Worm (Caenorhabditis elegans) whole organism, young adult: Measurements from ENCODE around the gene vha-2.

Source experiments
- ets-4 ChIP-seq: fragments of 200-800 bp; sonication (Bioruptor generic); optimal IDR thresholded peaks from 2 replicates; lab custom pipeline; 2018; ENCODE audit warnings: mild to moderate bottlenecking, missing genetic modification characterization, missing compliant biosample characterization
- him-1 ChIP-seq: sonication (generic microtip); optimal IDR thresholded peaks from 2 replicates; lab custom pipeline; 2016; ENCODE audit warnings: missing genotype, missing genetic modification reagents, missing genetic modification characterization, missing compliant biosample characterization
- pbrm-1 ChIP-seq: fragments of 200-800 bp; sonication (Bioruptor generic); IDR thresholded peaks from 2 replicates; pipeline ENCODE4 v1.3.6; 2022; ENCODE audit warnings: missing genetic modification reagents, missing genetic modification characterization, missing compliant biosample characterization

DNA sequence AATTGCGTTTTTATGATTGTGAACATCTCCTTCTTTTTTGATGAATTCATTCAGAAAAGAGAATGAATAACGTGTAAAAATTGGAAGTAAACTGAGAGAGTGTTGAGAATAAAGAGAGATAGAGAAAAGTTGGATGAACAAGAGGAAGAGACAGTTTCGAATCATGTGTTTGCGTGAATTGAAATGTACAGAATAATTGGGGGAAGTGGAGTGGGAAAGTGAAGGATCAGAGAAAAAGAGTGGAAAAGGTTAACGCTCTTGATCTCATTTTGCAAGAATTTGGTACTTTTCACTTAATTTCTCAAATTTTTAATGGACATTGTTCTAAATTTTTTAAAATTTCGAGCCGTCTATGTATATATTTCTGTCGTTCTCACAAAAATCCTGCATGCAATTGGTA is 48.6 kb upstream of the vha-2 start:
- TF ChIP-seq pbrm-1 (GFP tag; lab: Robert Waterston, UW) (no peak), ets-4 (no peak), him-1 (no peak)
